Worm (Caenorhabditis elegans): Measurements from ENCODE around the gene gex-2.

Gene gex-2

DNA sequence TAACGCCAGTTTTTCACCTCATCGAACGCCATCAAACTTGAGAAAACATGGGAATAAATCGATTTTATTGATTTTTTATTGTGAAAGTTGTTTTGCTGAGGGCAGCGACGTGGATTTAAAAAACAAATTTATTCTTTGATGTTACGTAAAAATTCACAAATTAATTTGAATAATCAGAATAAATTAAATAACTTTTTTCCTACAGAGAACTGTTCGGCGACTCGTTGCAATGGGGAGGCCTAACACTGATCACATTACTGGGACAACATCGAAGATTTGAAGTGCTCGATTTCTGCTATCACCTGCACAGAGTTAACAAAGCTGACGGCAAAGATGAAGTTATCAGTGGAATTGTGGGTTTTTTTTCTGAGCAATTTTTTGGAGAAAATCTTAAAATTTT is 9.6 kb downstream of the gex-2 start, which contains the start of gene F56A11.6:
Gene F56A11.6 (minus strand): TSS at position 101 of the 400 bp plus-strand sequence.
- TF ChIP-seq Y67H2A.10 (GFP tag; conservative IDR thresholded peaks at IDR 0.05) (no peak), F55B11.4 (tag; optimal IDR thresholded peaks at IDR 0.05; ENCODE audit: borderline replicate concordance, insufficient read depth) (no peak), hrde-1 (tag; optimal IDR thresholded peaks at IDR 0.05; ENCODE audit: borderline replicate concordance) (no peak), xnd-1 (tag; optimal IDR thresholded peaks at IDR 0.05) (no peak), nhr-80 (tag; optimal IDR thresholded peaks at IDR 0.05) (no peak), K12H6.12 (tag; optimal IDR thresholded peaks at IDR 0.05) (no peak), Y95B8A.8 (GFP tag; IDR thresholded peaks at IDR 0.05) (no peak), lin-35 (GFP tag; optimal IDR thresholded peaks at IDR 0.05) (no peak), mcd-1 (GFP tag; IDR thresholded peaks at IDR 0.05) (no peak), lin-40 (tag; optimal IDR thresholded peaks at IDR 0.05) (no peak), nhr-90 (tag; optimal IDR thresholded peaks at IDR 0.05) (no peak), nhr-27 (tag; optimal IDR thresholded peaks at IDR 0.05) (no peak), hsf-1 (GFP tag; IDR thresholded peaks at IDR 0.05) (no peak), atf-7 (tag; optimal IDR thresholded peaks at IDR 0.05) (no peak), ztf-18 (tag; optimal IDR thresholded peaks at IDR 0.05) (no peak)

DNA sequence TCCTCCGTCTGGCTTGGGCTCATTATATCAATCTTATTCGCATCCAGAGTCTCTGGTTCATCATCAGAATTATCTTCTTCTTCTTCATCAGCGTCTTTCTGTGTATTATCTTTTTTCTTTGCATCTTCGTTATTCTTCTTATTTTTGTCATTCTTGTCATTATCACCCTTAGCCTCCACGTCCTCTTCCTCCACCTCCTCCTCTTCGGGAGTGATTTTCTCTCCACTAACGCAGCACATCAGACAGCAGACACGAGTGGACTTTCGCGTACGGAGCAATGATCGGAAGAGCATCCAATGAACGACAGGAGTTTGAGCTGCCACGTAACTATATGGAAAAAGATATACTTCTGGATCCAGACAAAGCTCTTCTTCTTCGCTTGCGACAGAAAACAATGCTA is 11.5 kb downstream of the gex-2 start:
- no peak for TF ChIP-seq snpc-1.3 (tag; optimal IDR thresholded peaks at IDR 0.05; ENCODE audit: insufficient read depth)

DNA sequence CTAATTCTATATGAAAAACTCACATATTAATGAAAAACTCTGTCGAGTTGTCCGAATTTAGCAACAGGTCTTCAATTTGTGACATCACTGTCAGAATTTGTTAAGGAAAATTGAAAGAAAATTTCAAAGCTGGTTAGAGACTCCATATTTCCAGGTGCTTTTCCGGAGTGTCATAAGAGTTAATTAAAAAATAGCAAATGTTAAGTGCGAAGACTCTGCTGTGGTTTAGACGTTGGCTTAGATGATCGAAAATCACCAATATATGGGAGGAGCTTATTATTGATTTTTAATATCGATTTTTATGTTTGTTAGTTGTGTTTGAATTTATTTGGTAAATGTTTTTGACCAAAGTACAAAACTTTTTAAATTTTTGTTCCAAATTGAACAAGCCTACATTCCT is 15.2 kb downstream of the gex-2 start, which contains the start of gene C18H7.12:
Gene C18H7.12 (minus strand): TSS at position 101 of the 400 bp plus-strand sequence.
- TF ChIP-seq ekl-4 (GFP tag; IDR thresholded peaks at IDR 0.05): no peak

DNA sequence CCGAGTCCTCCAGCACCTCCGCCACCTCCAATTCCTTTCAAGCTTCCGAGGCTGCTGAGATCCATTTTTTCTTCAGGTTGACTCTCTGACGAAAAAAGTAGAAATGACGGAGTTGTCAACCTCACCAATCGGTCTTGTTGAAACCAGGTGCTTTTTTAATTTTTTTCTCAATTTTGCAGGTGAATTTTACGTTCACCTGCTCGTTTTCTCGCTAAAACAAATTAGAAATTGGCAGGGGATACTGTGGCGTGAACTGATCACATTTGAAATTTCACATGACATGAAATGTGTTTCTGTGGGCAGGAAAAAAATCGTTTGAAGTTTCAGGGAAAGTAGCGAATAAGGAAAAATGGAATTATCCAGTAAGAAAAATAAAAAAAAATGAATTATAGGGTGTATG is 19.8 kb downstream of the gex-2 start, which contains the start of gene C18H7.6:
Gene C18H7.6 (minus strand): TSS at position 104 of the 400 bp plus-strand sequence.
- no peak for TF ChIP-seq T07F8.4 (tag; optimal IDR thresholded peaks at IDR 0.05)
- no peak for TF ChIP-seq somi-1 (GFP tag; optimal IDR thresholded peaks at IDR 0.05)
- no peak for TF ChIP-seq sptf-2 (GFP tag; optimal IDR thresholded peaks at IDR 0.05)
- no peak for TF ChIP-seq attf-6 (GFP tag; IDR thresholded peaks at IDR 0.05)
- no peak for TF ChIP-seq ztf-26 (tag; optimal IDR thresholded peaks at IDR 0.05)
- no peak for TF ChIP-seq hsf-1 (GFP tag; IDR thresholded peaks at IDR 0.05)
- no peak for TF ChIP-seq ztf-28 (GFP tag; IDR thresholded peaks at IDR 0.05)
- no peak for TF ChIP-seq F49E8.2 (tag; optimal IDR thresholded peaks at IDR 0.05; ENCODE audit: insufficient read depth)
- no peak for TF ChIP-seq ceh-91 (GFP tag; IDR thresholded peaks at IDR 0.05)
- no peak for TF ChIP-seq ztf-22 (GFP tag; optimal IDR thresholded peaks at IDR 0.05)
- TF ChIP-seq C06A6.2 (GFP tag; conservative IDR thresholded peaks at IDR 0.05): no peak
- TF ChIP-seq hmg-20 (GFP tag; IDR thresholded peaks at IDR 0.05): no peak
- no peak for TF ChIP-seq Y67H2A.10 (GFP tag; conservative IDR thresholded peaks at IDR 0.05)
- no peak for TF ChIP-seq ztf-6 (GFP tag; IDR thresholded peaks at IDR 0.05)
- TF ChIP-seq efl-1 (GFP tag; optimal IDR thresholded peaks at IDR 0.05): no peak
- TF ChIP-seq F57A8.1 (GFP tag; optimal IDR thresholded peaks at IDR 0.05): no peak
- TF ChIP-seq ets-4 (GFP tag; optimal IDR thresholded peaks at IDR 0.05): no peak
- TF ChIP-seq hlh-12 (tag; optimal IDR thresholded peaks at IDR 0.05): no peak

DNA sequence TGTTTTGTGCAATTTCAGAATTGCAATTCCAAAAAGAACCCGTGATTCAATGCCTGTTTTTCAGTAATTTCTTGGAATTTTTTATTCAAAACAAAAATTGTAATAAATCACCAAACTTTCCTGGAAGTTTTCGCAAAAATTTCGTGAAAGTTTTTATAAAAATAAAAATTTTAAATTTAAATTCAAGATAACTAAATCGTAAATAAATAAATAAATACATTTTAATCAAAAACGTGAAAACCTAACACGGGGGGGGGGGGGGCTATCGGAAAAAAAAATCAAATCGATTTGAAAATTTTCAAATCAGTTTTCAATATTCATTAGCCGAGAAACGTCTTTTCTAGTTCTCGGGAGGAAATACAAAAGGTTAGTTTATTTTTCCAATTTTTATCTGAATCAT is 20.5 kb downstream of the gex-2 start, which contains the start of gene C18H7.4:
Gene C18H7.4 (plus strand): TSS at position 301 of the 400 bp plus-strand sequence.
- TF ChIP-seq bed-1 (GFP tag; IDR thresholded peaks at IDR 0.05) (no peak), rec-8 (tag; optimal IDR thresholded peaks at IDR 0.05) (no peak), chd-7 (tag; optimal IDR thresholded peaks at IDR 0.05) (no peak), F23B12.7 (tag; optimal IDR thresholded peaks at IDR 0.05; ENCODE audit: insufficient read depth) (no peak), hmg-1.2 (GFP tag; IDR thresholded peaks at IDR 0.05) (no peak), hlh-12 (tag; optimal IDR thresholded peaks at IDR 0.05) (no peak), dpff-1 (tag; optimal IDR thresholded peaks at IDR 0.05) (no peak), F57C9.4 (tag; optimal IDR thresholded peaks at IDR 0.05) (no peak), xnd-1 (tag; optimal IDR thresholded peaks at IDR 0.05) (no peak), madf-10 (tag; optimal IDR thresholded peaks at IDR 0.05) (no peak), ama-1 (optimal IDR thresholded peaks at IDR 0.05) (no peak), ama-1 (GFP tag; optimal IDR thresholded peaks at IDR 0.05) (no peak)

All from whole organism, young adult.